Worm (Caenorhabditis elegans) whole organism, L1 larva: ENCODE results near the gene fbxb-21.

Experiments used
- ces-1 ChIP-seq: fragments of 150-350 bp; optimal IDR thresholded peaks from 2 replicates; lab custom pipeline; 2014; ENCODE audit warnings: missing biosample characterization, missing genetic modification reagents, missing genetic modification characterization
- nhr-28 ChIP-seq: fragments of 150-350 bp; optimal IDR thresholded peaks from 2 replicates; lab custom pipeline; 2014; ENCODE audit warnings: missing biosample characterization, missing genetic modification characterization
- rnt-1 ChIP-seq: sonication (generic microtip); optimal IDR thresholded peaks from 2 replicates; lab custom pipeline; 2016; ENCODE audit warnings: mild to moderate bottlenecking, missing genetic modification characterization, moderate library complexity, missing compliant biosample characterization
- tbx-2 ChIP-seq: sonication (generic microtip); optimal IDR thresholded peaks from 2 replicates; lab custom pipeline; 2016; ENCODE audit warnings: missing genetic modification characterization, missing compliant biosample characterization
- ztf-11 ChIP-seq, 2 experiments: sonication (generic microtip); optimal IDR thresholded peaks; 2 replicates each; lab custom pipeline; 2016 to 2017; ENCODE audit warnings: missing genetic modification characterization in 2 of 2, missing biosample characterization in 1 of 2, missing compliant biosample characterization in 1 of 2
- ztf-4 ChIP-seq: fragments of 150-350 bp; optimal IDR thresholded peaks from 2 replicates; lab custom pipeline; 2014; ENCODE audit warnings: missing biosample characterization, missing genetic modification characterization

- TF ChIP-seq tbx-2 (tag; lab: Kevin White, UChicago): no peak
- no peak for TF ChIP-seq rnt-1 (tag; lab: Kevin White, UChicago)
- TF ChIP-seq ces-1 (GFP tag; lab: Kevin White, UChicago): no peak
- TF ChIP-seq ztf-11 (tag; optimal IDR thresholded peaks at IDR 0.05; lab: Kevin White, UChicago): no peak
- TF ChIP-seq ztf-4 (tag; lab: Kevin White, UChicago): no peak
- TF ChIP-seq nhr-28 (tag; lab: Kevin White, UChicago): no peak
Measured at ce11 chrII:1670260-1670879, 21.7 kb upstream of the fbxb-21 start, which contains the start of gene nhx-6.
